Fruit fly (Drosophila melanogaster) whole organism, prepupa: Measurements from ENCODE around the gene CG33285.

Experiments used
- Blimp-1 ChIP-seq: fragments of 200-800 bp; sonication (Bioruptor generic); optimal IDR thresholded peaks from 3 replicates; lab custom pipeline; 2017; ENCODE audit warnings: missing biosample characterization, missing genetic modification characterization, mild to moderate bottlenecking, moderate library complexity, missing genetic modification reagents
- CG1621 ChIP-seq: fragments of 200-800 bp; sonication (Bioruptor generic); optimal IDR thresholded peaks from 3 replicates; lab custom pipeline; 2018; ENCODE audit warnings: missing biosample characterization, mild to moderate bottlenecking, missing genetic modification characterization
- CG3919 ChIP-seq: fragments of 200-800 bp; sonication (Bioruptor generic); optimal IDR thresholded peaks from 3 replicates; lab custom pipeline; 2016; ENCODE audit warnings: missing biosample characterization, missing genetic modification characterization
- CG8632 ChIP-seq: fragments of 200-800 bp; sonication (Bioruptor generic); optimal IDR thresholded peaks from 3 replicates; lab custom pipeline; 2016; ENCODE audit warnings: missing biosample characterization, missing genetic modification characterization
- Eip93F ChIP-seq: fragments of 200-800 bp; sonication (Bioruptor generic); optimal IDR thresholded peaks from 2 replicates; lab custom pipeline; 2016; ENCODE audit warnings: missing biosample characterization, mild to moderate bottlenecking, missing genetic modification characterization
- Ets21C ChIP-seq: fragments of 200-800 bp; sonication (Bioruptor generic); optimal IDR thresholded peaks from 3 replicates; lab custom pipeline; 2016; ENCODE audit warnings: missing biosample characterization, missing genetic modification characterization
- Gug ChIP-seq: fragments of 200-800 bp; sonication (Bioruptor generic); IDR thresholded peaks from 2 replicates; pipeline ENCODE4 v1.3.6; 2022; ENCODE audit warnings: missing biosample characterization, missing genetic modification characterization
- Hr38 ChIP-seq: sonication (Bioruptor generic); optimal IDR thresholded peaks from 2 replicates; lab custom pipeline; 2016; ENCODE audit warnings: missing biosample characterization, missing genetic modification characterization
- Hr39 ChIP-seq: fragments of 200-800 bp; sonication (Bioruptor generic); optimal IDR thresholded peaks from 2 replicates; lab custom pipeline; 2016; ENCODE audit warnings: missing biosample characterization, missing genetic modification characterization
- Lpt ChIP-seq: fragments of 200-800 bp; sonication (Bioruptor generic); optimal IDR thresholded peaks from 3 replicates; lab custom pipeline; 2016; ENCODE audit warnings: missing biosample characterization, missing genetic modification characterization
- fd59A ChIP-seq: fragments of 200-800 bp; sonication (Bioruptor generic); optimal IDR thresholded peaks from 2 replicates; lab custom pipeline; 2017; ENCODE audit warnings: missing biosample characterization, mild to moderate bottlenecking, missing genetic modification characterization, missing genetic modification reagents
- net ChIP-seq: fragments of 200-800 bp; sonication (Bioruptor generic); optimal IDR thresholded peaks from 3 replicates; lab custom pipeline; 2016; ENCODE audit warnings: missing biosample characterization, missing genetic modification characterization
- topi ChIP-seq: fragments of 200-800 bp; sonication (Bioruptor generic); optimal IDR thresholded peaks from 3 replicates; lab custom pipeline; 2016; ENCODE audit warnings: missing biosample characterization, missing genetic modification characterization

DNA sequence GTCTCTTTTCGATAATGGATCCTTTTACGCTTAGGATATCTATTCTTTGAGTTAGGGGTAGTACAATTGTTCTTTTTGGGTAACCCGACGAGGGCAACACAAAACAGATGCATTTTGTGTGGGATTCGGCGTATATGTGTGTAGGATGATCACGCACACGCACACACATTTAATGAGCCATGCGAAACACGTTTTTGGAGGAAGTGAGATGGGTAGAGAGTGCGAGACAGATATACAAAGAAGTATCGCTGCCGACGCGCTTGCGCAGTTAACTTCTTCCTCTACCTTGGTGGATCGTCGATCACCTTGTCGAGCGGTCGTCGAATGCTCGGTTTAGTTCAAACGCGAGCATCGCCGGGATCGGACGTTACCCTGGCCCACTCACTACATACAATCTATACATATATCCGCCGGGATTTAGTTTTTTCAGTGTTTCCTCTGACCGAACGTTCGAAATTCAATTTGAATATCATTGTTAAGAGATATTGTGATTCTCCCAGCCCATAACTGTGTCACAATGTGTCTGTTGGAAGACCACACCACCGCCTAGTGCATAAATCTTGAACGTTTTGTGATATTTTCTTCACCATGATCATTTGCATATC is 21.1 kb downstream of the CG33285 start:
- TF ChIP-seq Hr38 (GFP tag; lab: Kevin White, UChicago) = no peak
- no peak for TF ChIP-seq Gug (GFP tag; lab: Robert Waterston, UW)
- no peak for TF ChIP-seq topi (GFP tag; lab: Kevin White, UChicago)
- TF ChIP-seq CG8632 = no peak
- no peak for TF ChIP-seq Eip93F
- no peak for TF ChIP-seq fd59A (GFP tag; lab: Kevin White, UChicago)
- TF ChIP-seq CG1621 (tag; lab: Kevin White, UChicago) = peak; percentile 49
- no peak for TF ChIP-seq Blimp-1
- TF ChIP-seq CG3919 (GFP tag; lab: Kevin White, UChicago) = no peak
- no peak for TF ChIP-seq net
- no peak for TF ChIP-seq Lpt (GFP tag; lab: Kevin White, UChicago)
- TF ChIP-seq Ets21C (GFP tag; lab: Kevin White, UChicago) = no peak
- no peak for TF ChIP-seq Hr39 (GFP tag; lab: Kevin White, UChicago)
